Fruit fly (Drosophila melanogaster) whole organism, embryonic: ENCODE data around the gene wge.

ENCODE experiments used
- CG16863 ChIP-seq: fragments of 200-800 bp; sonication (Bioruptor generic); optimal IDR thresholded peaks from 3 replicates; lab custom pipeline; 2016; ENCODE audit warnings: missing biosample characterization, missing genetic modification characterization
- CG2712 ChIP-seq: fragments of 200-800 bp; optimal IDR thresholded peaks from 3 replicates; lab custom pipeline; 2019; ENCODE audit warnings: missing biosample characterization, mild to moderate bottlenecking, missing genetic modification characterization, moderate library complexity
- CG3726 ChIP-seq: fragments of 200-800 bp; sonication (Bioruptor generic); IDR thresholded peaks from 3 replicates; pipeline ENCODE4, ENCODE4 v1.3.6; 2022; ENCODE audit warnings: missing biosample characterization, missing genetic modification characterization
- CG8281 ChIP-seq: fragments of 200-800 bp; sonication (Bioruptor generic); optimal IDR thresholded peaks from 2 replicates; lab custom pipeline; 2018; ENCODE audit warnings: missing biosample characterization, mild to moderate bottlenecking, missing genetic modification characterization, moderate library complexity
- Hand ChIP-seq: fragments of 200-800 bp; sonication (Bioruptor generic); optimal IDR thresholded peaks from 2 replicates; lab custom pipeline; 2017; ENCODE audit warnings: mild to moderate bottlenecking, missing biosample characterization, missing genetic modification reagents, missing genetic modification characterization
- Hmx ChIP-seq: fragments of 200-800 bp; sonication (Bioruptor generic); optimal IDR thresholded peaks from 2 replicates; lab custom pipeline; 2016; ENCODE audit warnings: missing biosample characterization, missing genetic modification characterization
- bab2 ChIP-seq: fragments of 200-800 bp; sonication (Bioruptor generic); optimal IDR thresholded peaks from 2 replicates; lab custom pipeline; 2016; ENCODE audit warnings: missing biosample characterization, missing genetic modification characterization
- cas ChIP-seq: fragments of 200-800 bp; sonication (Bioruptor generic); IDR thresholded peaks from 2 replicates; pipeline ENCODE4 v1.3.6; 2022; ENCODE audit warnings: missing biosample characterization, missing genetic modification characterization
- emc ChIP-seq: fragments of 200-800 bp; sonication (Bioruptor generic); optimal IDR thresholded peaks from 2 replicates; lab custom pipeline; 2016; ENCODE audit warnings: missing biosample characterization, missing genetic modification characterization
- klu ChIP-seq: fragments of 200-800 bp; sonication (Bioruptor generic); IDR thresholded peaks from 2 replicates; pipeline ENCODE4 v1.3.6; 2022; ENCODE audit warnings: missing biosample characterization, missing genetic modification characterization
- otp ChIP-seq: fragments of 200-800 bp; sonication (Bioruptor generic); IDR thresholded peaks from 3 replicates; pipeline ENCODE4, ENCODE4 v1.3.6; 2022; ENCODE audit warnings: missing biosample characterization, missing genetic modification characterization

DNA sequence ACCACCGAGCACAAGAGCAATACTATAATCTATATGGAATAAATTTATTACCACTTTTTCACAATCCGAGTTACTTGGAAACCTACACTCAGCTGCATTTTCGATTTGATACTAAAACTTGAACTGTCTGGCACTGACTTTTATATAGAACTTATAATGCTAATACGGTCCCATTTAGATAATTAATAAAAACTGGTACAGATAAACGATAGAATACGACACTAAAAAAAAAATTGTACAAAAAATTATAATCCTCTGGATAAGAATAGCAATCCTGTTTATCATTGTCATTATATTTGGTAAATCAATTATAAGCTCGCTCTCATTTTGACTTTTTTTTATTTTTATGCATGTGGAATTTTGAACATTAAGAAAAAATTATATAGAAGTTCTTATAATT lies 49.3 kb upstream of the wge start, which contains the start of gene CG43093:
- TF ChIP-seq otp (GFP tag; lab: Robert Waterston, UW) (no peak), klu (GFP tag; lab: Robert Waterston, UW) (no peak), cas (GFP tag; lab: Robert Waterston, UW) (no peak), CG16863 (GFP tag; lab: Kevin White, UChicago) (no peak), Hand (GFP tag; lab: Kevin White, UChicago) (no peak), CG3726 (GFP tag; lab: Robert Waterston, UW) (no peak), emc (GFP tag; lab: Kevin White, UChicago) (no peak), Hmx (no peak), CG8281 (tag; lab: Kevin White, UChicago) (no peak), CG2712 (tag; lab: Kevin White, UChicago) (no peak), bab2 (GFP tag; lab: Kevin White, UChicago) (no peak)
